Fruit fly (Drosophila melanogaster): Measurements from ENCODE around the gene tomboy20.

The tomboy20 gene

dm6 chr3R:10767526-10767925 lies 31.8 kb upstream of the tomboy20 start, which contains the start of gene TfIIFbeta:
Gene TfIIFbeta (minus strand): TSS chr3R:10767804.
- TF ChIP-seq Hr78 (GFP tag; optimal IDR thresholded peaks at IDR 0.05) (no peak), sage (GFP tag; optimal IDR thresholded peaks at IDR 0.05) (peak; percentile 18)

dm6 chr3R:10761980-10762379 lies 26.2 kb upstream of the tomboy20 start:
- TF ChIP-seq foxo (GFP tag; optimal IDR thresholded peaks at IDR 0.05) (no peak), Sp1 (GFP tag; optimal IDR thresholded peaks at IDR 0.05) (no peak), h (GFP tag; optimal IDR thresholded peaks at IDR 0.05) (no peak), ey (GFP tag; optimal IDR thresholded peaks at IDR 0.05) (peak; percentile 12), GATAd (GFP tag; optimal IDR thresholded peaks at IDR 0.05) (no peak), CG9705 (GFP tag; optimal IDR thresholded peaks at IDR 0.05) (no peak), Rel (GFP tag; optimal IDR thresholded peaks at IDR 0.05) (no peak), Rel (tag; optimal IDR thresholded peaks at IDR 0.05) (no peak), Hr78 (GFP tag; optimal IDR thresholded peaks at IDR 0.05) (no peak), Jra (GFP tag; optimal IDR thresholded peaks at IDR 0.05) (no peak)

dm6 chr3R:10760966-10761855 lies 25.5 kb upstream of the tomboy20 start, which contains the start of the genes MED7 and Cap-H2:
Gene MED7 (minus strand): TSS chr3R:10761032.
Gene Cap-H2 (plus strand): TSS chr3R:10761310.
- peak; percentile 90 for TF ChIP-seq sv (GFP tag; optimal IDR thresholded peaks at IDR 0.05)
- peak; percentile 89 for TF ChIP-seq brk (GFP tag; optimal IDR thresholded peaks at IDR 0.05)
- TF ChIP-seq tai (GFP tag; optimal IDR thresholded peaks at IDR 0.05), result peak; percentile 90
- peak; percentile 73 for TF ChIP-seq fru (GFP tag; optimal IDR thresholded peaks at IDR 0.05)
- no peak for TF ChIP-seq Mio (GFP tag; optimal IDR thresholded peaks at IDR 0.05)
- TF ChIP-seq Hnf4 (GFP tag; optimal IDR thresholded peaks at IDR 0.05), result peak; percentile 86
- TF ChIP-seq h (GFP tag; optimal IDR thresholded peaks at IDR 0.05), result peak; percentile 82
- peak; percentile 98 for TF ChIP-seq psq (GFP tag; optimal IDR thresholded peaks at IDR 0.05)
- no peak for TF ChIP-seq Sp1 (GFP tag; optimal IDR thresholded peaks at IDR 0.05)
- peak; percentile 68 for TF ChIP-seq OdsH (GFP tag; optimal IDR thresholded peaks at IDR 0.05)
- peak; percentile 57 for TF ChIP-seq dmrt93B (GFP tag; optimal IDR thresholded peaks at IDR 0.05)
- TF ChIP-seq CG32264 (GFP tag; optimal IDR thresholded peaks at IDR 0.05), result peak; percentile 43
- peak; percentile 68 for TF ChIP-seq dsf (GFP tag; optimal IDR thresholded peaks at IDR 0.05; ENCODE audit: borderline replicate concordance)
- peak; percentile 75 for TF ChIP-seq ey (GFP tag; optimal IDR thresholded peaks at IDR 0.05)
- TF ChIP-seq Hr83 (GFP tag; optimal IDR thresholded peaks at IDR 0.05; ENCODE audit: poor library complexity, severe bottlenecking), result peak; percentile 55
- no peak for TF ChIP-seq CrebA (GFP tag; optimal IDR thresholded peaks at IDR 0.05; ENCODE audit: borderline replicate concordance)
- no peak for TF ChIP-seq Vsx2 (GFP tag; optimal IDR thresholded peaks at IDR 0.05; ENCODE audit: partially characterized antibody)
- peak; percentile 4 for TF ChIP-seq GATAd (GFP tag; optimal IDR thresholded peaks at IDR 0.05)
- TF ChIP-seq jim (GFP tag; optimal IDR thresholded peaks at IDR 0.05), result no peak
- peak; percentile 77 for TF ChIP-seq rgr (GFP tag; optimal IDR thresholded peaks at IDR 0.05)
- TF ChIP-seq usp (GFP tag; optimal IDR thresholded peaks at IDR 0.05), result no peak
- no peak for TF ChIP-seq pan (optimal IDR thresholded peaks at IDR 0.05)
- peak; percentile 74 for TF ChIP-seq sage (GFP tag; optimal IDR thresholded peaks at IDR 0.05)
- TF ChIP-seq Dfd (GFP tag; optimal IDR thresholded peaks at IDR 0.05), result no peak
- TF ChIP-seq CG9705 (GFP tag; optimal IDR thresholded peaks at IDR 0.05), result peak; percentile 52
- peak; percentile 81 for TF ChIP-seq HLH106 (tag; optimal IDR thresholded peaks at IDR 0.05)
- TF ChIP-seq Abd-B (GFP tag; optimal IDR thresholded peaks at IDR 0.05), result no peak
- TF ChIP-seq br (GFP tag; optimal IDR thresholded peaks at IDR 0.05), result peak; percentile 63
- TF ChIP-seq foxo (GFP tag; optimal IDR thresholded peaks at IDR 0.05), result peak in 1 of 2 experiments; percentile 84
- peak; percentile 91 for TF ChIP-seq woc (GFP tag; optimal IDR thresholded peaks at IDR 0.05)
- TF ChIP-seq Myc (optimal IDR thresholded peaks at IDR 0.05), result peak; percentile 4
- no peak for TF ChIP-seq dl (GFP tag; optimal IDR thresholded peaks at IDR 0.05; ENCODE audit: insufficient read depth in 1 of 2, partially characterized antibody in 2 of 2)
- peak; percentile 88 for TF ChIP-seq Jra (GFP tag; optimal IDR thresholded peaks at IDR 0.05)
- TF ChIP-seq Rel (GFP tag; optimal IDR thresholded peaks at IDR 0.05), result no peak
- TF ChIP-seq Rel (tag; optimal IDR thresholded peaks at IDR 0.05), result peak; percentile 47
- no peak for TF ChIP-seq lola (GFP tag; optimal IDR thresholded peaks at IDR 0.05)

Data from whole organism, wandering third instar larva.